Worm (Caenorhabditis elegans) whole organism, late embryonic: Measurements from ENCODE around the gene C35B1.4.

Experiments used
- ama-1 ChIP-seq: fragments of 150-350 bp; optimal IDR thresholded peaks from 2 replicates; lab custom pipeline; 2014
- fkh-10 ChIP-seq: fragments of 150-350 bp; optimal IDR thresholded peaks from 2 replicates; lab custom pipeline; 2014; ENCODE audit warnings: missing biosample characterization, missing genetic modification reagents, missing genetic modification characterization

ce11 chrIV:4052274-4052673, 27.3 kb upstream of the C35B1.4 start:
- no peak for TF ChIP-seq fkh-10
- no peak for TF ChIP-seq ama-1 (lab: Kevin White, UChicago)
